Fruit fly (Drosophila melanogaster) whole organism, adult: ENCODE data around the gene CG11885.
A peak's percentile ranks its signal among the peaks of the same experiment; 100 is the strongest.

ENCODE experiments used
- CG11617 ChIP-seq: fragments of 200-800 bp; sonication (Bioruptor generic); optimal IDR thresholded peaks from 2 replicates; lab custom pipeline; 2017; ENCODE audit warnings: mild to moderate bottlenecking, missing biosample characterization, missing genetic modification reagents, missing genetic modification characterization
- CG12768 ChIP-seq: fragments of 200-800 bp; sonication (Bioruptor generic); optimal IDR thresholded peaks from 2 replicates; lab custom pipeline; 2017; ENCODE audit warnings: missing biosample characterization, missing genetic modification characterization, mild to moderate bottlenecking, moderate library complexity, missing genetic modification reagents
- CG14711 ChIP-seq: fragments of 200-800 bp; sonication (Bioruptor generic); optimal IDR thresholded peaks from 2 replicates; lab custom pipeline; 2018; ENCODE audit warnings: missing biosample characterization, mild to moderate bottlenecking, missing genetic modification characterization, moderate library complexity
- CG1620 ChIP-seq: fragments of 200-800 bp; sonication (Bioruptor generic); optimal IDR thresholded peaks from 2 replicates; lab custom pipeline; 2016; ENCODE audit warnings: missing biosample characterization, missing genetic modification characterization
- CG33017 ChIP-seq: fragments of 200-800 bp; sonication (Bioruptor generic); optimal IDR thresholded peaks from 2 replicates; lab custom pipeline; 2018; ENCODE audit warnings: missing biosample characterization, mild to moderate bottlenecking, missing genetic modification characterization, moderate library complexity
- CG5204 ChIP-seq: fragments of 200-800 bp; sonication (Bioruptor generic); optimal IDR thresholded peaks from 2 replicates; lab custom pipeline; 2016; ENCODE audit warnings: missing biosample characterization, missing genetic modification characterization
- CG7045 ChIP-seq: fragments of 200-800 bp; sonication (Bioruptor generic); optimal IDR thresholded peaks from 2 replicates; lab custom pipeline; 2017; ENCODE audit warnings: missing biosample characterization, mild to moderate bottlenecking, missing genetic modification characterization
- CG7101 ChIP-seq: fragments of 200-800 bp; sonication (Bioruptor generic); optimal IDR thresholded peaks from 2 replicates; lab custom pipeline; 2018; ENCODE audit warnings: missing biosample characterization, mild to moderate bottlenecking, missing genetic modification characterization, moderate library complexity
- Clk ChIP-seq: fragments of 200-800 bp; sonication (Bioruptor generic); optimal IDR thresholded peaks from 2 replicates; lab custom pipeline; 2017; ENCODE audit warnings: missing biosample characterization, missing genetic modification characterization
- Crg-1 ChIP-seq: fragments of 200-800 bp; sonication (Bioruptor generic); optimal IDR thresholded peaks from 2 replicates; lab custom pipeline; 2016; ENCODE audit warnings: missing biosample characterization, missing genetic modification characterization
- Hr96 ChIP-seq: fragments of 200-800 bp; sonication (Bioruptor generic); optimal IDR thresholded peaks from 2 replicates; lab custom pipeline; 2016; ENCODE audit warnings: missing biosample characterization, missing genetic modification characterization
- Mnt ChIP-seq: fragments of 200-800 bp; sonication (Bioruptor generic); optimal IDR thresholded peaks from 2 replicates; lab custom pipeline; 2016; ENCODE audit warnings: missing biosample characterization, mild to moderate bottlenecking, missing genetic modification characterization
- bab1 ChIP-seq: fragments of 200-800 bp; sonication (Bioruptor generic); optimal IDR thresholded peaks from 3 replicates; lab custom pipeline; 2019; ENCODE audit warnings: missing biosample characterization, mild to moderate bottlenecking, missing genetic modification characterization, moderate library complexity
- cic ChIP-seq: fragments of 200-800 bp; sonication (Bioruptor generic); optimal IDR thresholded peaks from 2 replicates; lab custom pipeline; 2017; ENCODE audit warnings: missing biosample characterization, mild to moderate bottlenecking, missing genetic modification characterization, moderate library complexity
- cnc ChIP-seq, 2 experiments: fragments of >200 bp; optimal IDR thresholded peaks; 2 replicates each; lab custom pipeline; 2017
- kay ChIP-seq: fragments of 200-800 bp; sonication (Bioruptor generic); peaks from one replicate; lab custom pipeline; 2016; ENCODE audit warnings: missing biosample characterization, missing genetic modification characterization, borderline replicate concordance
- ovo ChIP-seq: fragments of 200-800 bp; sonication (Bioruptor generic); optimal IDR thresholded peaks from 2 replicates; lab custom pipeline; 2016; ENCODE audit warnings: missing biosample characterization, missing genetic modification characterization
- pad ChIP-seq: fragments of 200-800 bp; sonication (Bioruptor generic); optimal IDR thresholded peaks from 3 replicates; lab custom pipeline; 2017; ENCODE audit warnings: missing biosample characterization, missing genetic modification characterization, mild to moderate bottlenecking, moderate library complexity, missing genetic modification reagents
- tj ChIP-seq: fragments of 200-800 bp; sonication (Bioruptor generic); optimal IDR thresholded peaks from 3 replicates; lab custom pipeline; 2017; ENCODE audit warnings: missing biosample characterization, mild to moderate bottlenecking, missing genetic modification characterization, moderate library complexity
- toe ChIP-seq: fragments of 200-800 bp; sonication (Bioruptor generic); optimal IDR thresholded peaks from 2 replicates; lab custom pipeline; 2016; ENCODE audit warnings: missing biosample characterization, missing genetic modification characterization

Gene CG11885

dm6 chr2L:440638-441454 lies 19.6 kb upstream of the CG11885 start:
- no peak for TF ChIP-seq Clk (GFP tag; lab: Kevin White, UChicago)
- TF ChIP-seq CG1620 (GFP tag; lab: Kevin White, UChicago) = no peak

- no peak for TF ChIP-seq bab1
- no peak for TF ChIP-seq tj (GFP tag; lab: Kevin White, UChicago)
- no peak for TF ChIP-seq CG5204 (GFP tag; lab: Kevin White, UChicago)
Measured at dm6 chr2L:439339-439738, 18.1 kb upstream of the CG11885 start.

- TF ChIP-seq Mnt (GFP tag; lab: Kevin White, UChicago) (no peak), CG11617 (GFP tag; lab: Kevin White, UChicago) (no peak), Crg-1 (no peak), cnc (optimal IDR thresholded peaks at IDR 0.05; lab: Kevin White, UChicago) (no peak), CG33017 (tag; lab: Kevin White, UChicago) (no peak), cic (GFP tag; lab: Kevin White, UChicago) (no peak), CG12768 (GFP tag; lab: Kevin White, UChicago) (no peak), kay (no peak), pad (GFP tag; lab: Kevin White, UChicago) (no peak), ovo (GFP tag; lab: Kevin White, UChicago) (no peak), CG5204 (GFP tag; lab: Kevin White, UChicago) (no peak)
Measured at dm6 chr2L:437498-437897, 16.2 kb upstream of the CG11885 start.

DNA sequence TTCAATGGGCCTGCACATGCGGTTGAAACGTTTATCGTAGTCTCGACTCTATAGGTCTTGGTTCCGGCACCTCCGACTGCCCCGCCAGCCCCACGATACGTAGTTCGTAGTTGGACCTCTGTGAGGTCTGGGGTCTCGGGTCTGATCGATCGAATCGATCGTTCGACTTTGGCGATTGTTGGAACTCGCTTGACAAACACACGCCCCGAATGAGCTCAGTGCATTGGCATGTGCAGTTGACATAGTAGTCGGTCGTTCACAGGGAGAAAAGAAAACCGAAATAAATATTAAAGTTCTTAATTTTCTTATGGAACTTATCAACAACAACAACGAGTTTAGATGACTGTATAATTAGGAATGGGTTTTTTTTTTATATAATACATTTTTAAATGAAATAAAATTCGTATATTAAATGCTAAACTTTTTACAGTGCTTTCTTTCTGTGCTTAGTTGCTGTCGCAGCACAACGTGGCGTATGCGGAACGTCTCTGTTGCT lies 14.1 kb upstream of the CG11885 start:
- TF ChIP-seq CG14711 (peak; percentile 92), ovo (GFP tag; lab: Kevin White, UChicago) (peak; percentile 59), CG5204 (GFP tag; lab: Kevin White, UChicago) (peak; percentile 76), cnc (optimal IDR thresholded peaks at IDR 0.05; lab: Kevin White, UChicago) (no peak), Clk (GFP tag; lab: Kevin White, UChicago) (peak; percentile 41), CG11617 (GFP tag; lab: Kevin White, UChicago) (peak; percentile 91), Mnt (GFP tag; lab: Kevin White, UChicago) (peak; percentile 74), CG12768 (GFP tag; lab: Kevin White, UChicago) (peak; percentile 97), kay (peak; percentile 89), bab1 (peak; percentile 93), toe (peak; percentile 49), Crg-1 (peak; percentile 74), cic (GFP tag; lab: Kevin White, UChicago) (peak; percentile 86), CG7045 (peak; percentile 87), Hr96 (GFP tag; lab: Kevin White, UChicago) (peak; percentile 64), pad (GFP tag; lab: Kevin White, UChicago) (peak; percentile 78), CG7101 (tag; lab: Kevin White, UChicago) (peak; percentile 94), CG33017 (tag; lab: Kevin White, UChicago) (peak; percentile 94), CG1620 (GFP tag; lab: Kevin White, UChicago) (peak; percentile 77), tj (GFP tag; lab: Kevin White, UChicago) (peak; percentile 99)

dm6 chr2L:434439-434838 lies 13.2 kb upstream of the CG11885 start:
- TF ChIP-seq CG14711 (no peak), tj (GFP tag; lab: Kevin White, UChicago) (no peak), CG1620 (GFP tag; lab: Kevin White, UChicago) (no peak), Crg-1 (no peak), CG7101 (tag; lab: Kevin White, UChicago) (no peak), CG12768 (GFP tag; lab: Kevin White, UChicago) (no peak), Clk (GFP tag; lab: Kevin White, UChicago) (no peak), Hr96 (GFP tag; lab: Kevin White, UChicago) (no peak), cic (GFP tag; lab: Kevin White, UChicago) (peak; percentile 43), CG33017 (tag; lab: Kevin White, UChicago) (no peak), kay (peak; percentile 41), CG11617 (GFP tag; lab: Kevin White, UChicago) (no peak), toe (no peak), ovo (GFP tag; lab: Kevin White, UChicago) (no peak), bab1 (no peak), cnc (optimal IDR thresholded peaks at IDR 0.05; lab: Kevin White, UChicago) (no peak)

DNA sequence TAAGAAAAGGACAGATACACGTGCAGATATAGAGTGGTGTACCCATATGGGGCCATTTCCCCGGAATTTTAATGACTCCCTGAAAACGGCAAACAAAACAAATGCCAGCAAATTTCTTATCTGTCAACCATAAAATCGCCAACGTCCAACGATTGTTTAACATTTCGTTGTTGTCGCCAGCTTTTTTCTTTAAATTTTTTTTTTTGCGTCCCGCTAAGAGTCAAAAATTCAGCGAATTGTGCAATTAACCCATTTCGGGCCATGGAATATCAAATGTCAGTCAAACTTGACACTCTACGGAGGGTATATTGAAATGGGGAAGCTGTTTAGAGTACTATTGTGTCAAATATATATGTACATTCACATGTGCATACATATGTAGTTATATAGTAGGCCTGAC lies 10.9 kb upstream of the CG11885 start:
- TF ChIP-seq bab1 = peak; percentile 1
- no peak for TF ChIP-seq cnc (optimal IDR thresholded peaks at IDR 0.05; lab: Kevin White, UChicago)
- peak; percentile 92 for TF ChIP-seq tj (GFP tag; lab: Kevin White, UChicago)

DNA sequence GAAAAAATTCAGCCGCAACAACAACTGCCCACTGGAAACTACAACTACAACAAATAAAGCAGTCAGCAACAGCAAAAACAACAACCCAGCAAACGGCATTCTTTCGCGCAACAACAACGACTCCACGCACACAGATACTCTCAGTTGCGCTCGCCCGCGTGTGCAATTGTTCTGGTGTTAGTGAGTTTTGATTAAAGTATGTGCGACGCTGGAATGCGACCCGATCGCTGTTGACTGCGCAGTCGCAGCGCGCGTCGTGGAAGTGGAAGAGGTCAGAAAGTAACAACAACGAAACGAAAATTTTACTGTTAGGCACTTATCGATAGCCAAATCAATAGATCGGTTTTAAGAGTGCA lies 10.4 kb upstream of the CG11885 start:
- TF ChIP-seq CG12768 (GFP tag; lab: Kevin White, UChicago) (no peak), Clk (GFP tag; lab: Kevin White, UChicago) (no peak), Hr96 (GFP tag; lab: Kevin White, UChicago) (no peak), CG1620 (GFP tag; lab: Kevin White, UChicago) (no peak), CG11617 (GFP tag; lab: Kevin White, UChicago) (no peak), pad (GFP tag; lab: Kevin White, UChicago) (no peak), CG7045 (no peak)
